ENCODE assay signal across 1 fruit fly cellular context in genomic region chrX:7004101-7004700, dm6.
TF ChIP-seq lines count a peak whose summit lies in the region.

No protein-coding gene starts in this region.

TF ChIP-seq in whole organism, embryonic, 481 proteins besides CTCF, POLR2A, EP300 and RAD21 (continued from another document and continues in another):
- TF ChIP-seq nmo (GFP tag; optimal IDR thresholded peaks at IDR 0.05; lab: Kevin White, UChicago) (peak; percentile 10), CG16815 (GFP tag; optimal IDR thresholded peaks at IDR 0.05; lab: Kevin White, UChicago) (peak; percentile 48), lab (GFP tag; optimal IDR thresholded peaks at IDR 0.05; lab: Kevin White, UChicago) (peak; percentile 88), ind (GFP tag; optimal IDR thresholded peaks at IDR 0.05; lab: Kevin White, UChicago) (peak; percentile 8), knrl (GFP tag; IDR thresholded peaks at IDR 0.05; lab: Robert Waterston, UW; ENCODE audit: partially characterized antibody) (no peak), gt (GFP tag; IDR thresholded peaks at IDR 0.05; lab: Robert Waterston, UW) (no peak), CG12744 (GFP tag; optimal IDR thresholded peaks at IDR 0.05; lab: Kevin White, UChicago) (peak; percentile 77), CG4328 (GFP tag; optimal IDR thresholded peaks at IDR 0.05; lab: Kevin White, UChicago) (peak; percentile 79), CG7987 (GFP tag; optimal IDR thresholded peaks at IDR 0.05; lab: Kevin White, UChicago) (peak; percentile 84), ci (GFP tag; IDR thresholded peaks at IDR 0.05; lab: Robert Waterston, UW) (peak; percentile 89), eve (GFP tag; optimal IDR thresholded peaks at IDR 0.05; lab: Kevin White, UChicago) (peak in 1 of 2 experiments; percentile 55), CG5953 (GFP tag; IDR thresholded peaks at IDR 0.05; lab: Robert Waterston, UW) (peak; percentile 68), Hr51 (GFP tag; optimal IDR thresholded peaks at IDR 0.05; lab: Kevin White, UChicago) (peak in 1 of 2 experiments; percentile 89), CG9817 (tag; optimal IDR thresholded peaks at IDR 0.05; lab: Kevin White, UChicago) (peak; percentile 44), pum (GFP tag; optimal IDR thresholded peaks at IDR 0.05; lab: Kevin White, UChicago) (peak; percentile 57), CG9797 (GFP tag; optimal IDR thresholded peaks at IDR 0.05; lab: Kevin White, UChicago) (peak; percentile 33), onecut (GFP tag; IDR thresholded peaks at IDR 0.05; lab: Robert Waterston, UW) (peak; percentile 83), hbn (GFP tag; IDR thresholded peaks at IDR 0.05; lab: Robert Waterston, UW; ENCODE audit: partially characterized antibody) (no peak), exex (tag; optimal IDR thresholded peaks at IDR 0.05; lab: Kevin White, UChicago) (peak; percentile 55), Spps (tag; optimal IDR thresholded peaks at IDR 0.05; lab: Kevin White, UChicago) (peak; percentile 86), dati (GFP tag; IDR thresholded peaks at IDR 0.05; lab: Robert Waterston, UW) (no peak), CG3838 (GFP tag; optimal IDR thresholded peaks at IDR 0.05; lab: Kevin White, UChicago) (peak; percentile 83), B-H1 (GFP tag; IDR thresholded peaks at IDR 0.05; lab: Robert Waterston, UW) (peak; percentile 52; the same call in 1 of the 3 replicates), tap (tag; optimal IDR thresholded peaks at IDR 0.05; lab: Kevin White, UChicago) (peak; percentile 69), odd (GFP tag; optimal IDR thresholded peaks at IDR 0.05; lab: Kevin White, UChicago) (peak; percentile 90), CG5245 (GFP tag; optimal IDR thresholded peaks at IDR 0.05; lab: Kevin White, UChicago) (peak; percentile 59), caup (GFP tag; optimal IDR thresholded peaks at IDR 0.05; lab: Kevin White, UChicago; ENCODE audit: severe bottlenecking) (peak; percentile 84), CG1832 (GFP tag; optimal IDR thresholded peaks at IDR 0.05; lab: Kevin White, UChicago) (no peak), Xrp1 (GFP tag; IDR thresholded peaks at IDR 0.05; lab: Robert Waterston, UW) (peak; percentile 92), CG2712 (tag; optimal IDR thresholded peaks at IDR 0.05; lab: Kevin White, UChicago) (peak; percentile 79), CG9876 (GFP tag; optimal IDR thresholded peaks at IDR 0.05; lab: Kevin White, UChicago) (peak; percentile 79), CG9727 (GFP tag; optimal IDR thresholded peaks at IDR 0.05; lab: Kevin White, UChicago) (peak; percentile 94), vnd (GFP tag; IDR thresholded peaks at IDR 0.05; lab: Robert Waterston, UW; ENCODE audit: partially characterized antibody) (no peak), CG10979 (tag; optimal IDR thresholded peaks at IDR 0.05; lab: Kevin White, UChicago) (peak; percentile 75), CG10274 (GFP tag; optimal IDR thresholded peaks at IDR 0.05; lab: Kevin White, UChicago) (peak; percentile 57), CG4730 (GFP tag; IDR thresholded peaks at IDR 0.05; lab: Robert Waterston, UW) (peak; percentile 59), bab2 (GFP tag; optimal IDR thresholded peaks at IDR 0.05; lab: Kevin White, UChicago) (peak; percentile 90), Sox100B (GFP tag; optimal IDR thresholded peaks at IDR 0.05; lab: Kevin White, UChicago) (peak; percentile 85), tio (GFP tag; optimal IDR thresholded peaks at IDR 0.05; lab: Kevin White, UChicago) (peak; percentile 88), ato (GFP tag; IDR thresholded peaks at IDR 0.05; lab: Robert Waterston, UW; ENCODE audit: partially characterized antibody) (no peak), CG2199 (GFP tag; IDR thresholded peaks at IDR 0.05; lab: Robert Waterston, UW) (peak; percentile 67; the same call in 1 of the 3 replicates), peb (GFP tag; IDR thresholded peaks at IDR 0.05; lab: Robert Waterston, UW) (peak; percentile 50; the same call in 1 of the 2 replicates), Atf3 (GFP tag; optimal IDR thresholded peaks at IDR 0.05; lab: Kevin White, UChicago) (peak; percentile 87), CG11560 (tag; IDR thresholded peaks at IDR 0.05; lab: Robert Waterston, UW) (no peak), H15 (GFP tag; IDR thresholded peaks at IDR 0.05; lab: Robert Waterston, UW) (peak; percentile 54; the same call in 1 of the 3 replicates), shn (GFP tag; optimal IDR thresholded peaks at IDR 0.05; lab: Kevin White, UChicago) (peak; percentile 80), Hmx (GFP tag; optimal IDR thresholded peaks at IDR 0.05; lab: Kevin White, UChicago) (no peak), CG4617 (GFP tag; optimal IDR thresholded peaks at IDR 0.05; lab: Kevin White, UChicago; ENCODE audit: borderline replicate concordance) (peak; percentile 58), dmrt11E (tag; optimal IDR thresholded peaks at IDR 0.05; lab: Kevin White, UChicago) (peak; percentile 90), Scr (GFP tag; IDR thresholded peaks at IDR 0.05; lab: Robert Waterston, UW; ENCODE audit: partially characterized antibody) (no peak), Side (GFP tag; optimal IDR thresholded peaks at IDR 0.05; lab: Kevin White, UChicago) (peak; percentile 90), BtbVII (GFP tag; optimal IDR thresholded peaks at IDR 0.05; lab: Kevin White, UChicago) (peak; percentile 84), Ets65A (GFP tag; lab: Kevin White, UChicago) (peak; percentile 65), Tbp (GFP tag; optimal IDR thresholded peaks at IDR 0.05; lab: Kevin White, UChicago) (no peak), chm (GFP tag; IDR thresholded peaks at IDR 0.05; lab: Robert Waterston, UW) (peak; percentile 96; the same call in 1 of the 2 replicates), slp2 (GFP tag; optimal IDR thresholded peaks at IDR 0.05; lab: Kevin White, UChicago) (peak; percentile 68), ara (GFP tag; IDR thresholded peaks at IDR 0.05; lab: Robert Waterston, UW) (peak; percentile 92), CG12391 (tag; optimal IDR thresholded peaks at IDR 0.05; lab: Kevin White, UChicago) (peak; percentile 67), CG2116 (GFP tag; optimal IDR thresholded peaks at IDR 0.05; lab: Kevin White, UChicago) (peak; percentile 72), CG10565 (GFP tag; optimal IDR thresholded peaks at IDR 0.05; lab: Kevin White, UChicago) (peak; percentile 44), CG14860 (GFP tag; IDR thresholded peaks at IDR 0.05; lab: Robert Waterston, UW; ENCODE audit: partially characterized antibody) (no peak), CG13287 (GFP tag; IDR thresholded peaks at IDR 0.05; lab: Robert Waterston, UW; ENCODE audit: partially characterized antibody) (no peak), NfI (GFP tag; optimal IDR thresholded peaks at IDR 0.05; lab: Kevin White, UChicago) (peak; percentile 30), CoRest (tag; optimal IDR thresholded peaks at IDR 0.05; lab: Kevin White, UChicago) (peak; percentile 78), CG15269 (tag; optimal IDR thresholded peaks at IDR 0.05; lab: Kevin White, UChicago) (peak; percentile 67), cato (GFP tag; optimal IDR thresholded peaks at IDR 0.05; lab: Kevin White, UChicago; ENCODE audit: borderline replicate concordance) (peak; percentile 51), bbx (GFP tag; IDR thresholded peaks at IDR 0.05; lab: Robert Waterston, UW; ENCODE audit: partially characterized antibody) (no peak), CG13123 (GFP tag; optimal IDR thresholded peaks at IDR 0.05; lab: Kevin White, UChicago) (peak; percentile 93), CG17829 (tag; optimal IDR thresholded peaks at IDR 0.05; lab: Kevin White, UChicago) (peak; percentile 76), CG6854 (GFP tag; optimal IDR thresholded peaks at IDR 0.05; lab: Kevin White, UChicago) (peak; percentile 65), dmrt99B (tag; optimal IDR thresholded peaks at IDR 0.05; lab: Kevin White, UChicago) (peak; percentile 58), CG10654 (GFP tag; optimal IDR thresholded peaks at IDR 0.05; lab: Kevin White, UChicago) (peak; percentile 76), CG12942 (GFP tag; optimal IDR thresholded peaks at IDR 0.05; lab: Kevin White, UChicago) (peak; percentile 84), lov (optimal IDR thresholded peaks at IDR 0.05; lab: Kevin White, UChicago) (no peak), lov (GFP tag; IDR thresholded peaks at IDR 0.05; lab: Robert Waterston, UW) (peak; percentile 91), CG8944 (GFP tag; optimal IDR thresholded peaks at IDR 0.05; lab: Kevin White, UChicago) (peak; percentile 86), chif (GFP tag; optimal IDR thresholded peaks at IDR 0.05; lab: Kevin White, UChicago) (peak; percentile 82 to 84), Ravus (GFP tag; IDR thresholded peaks at IDR 0.05; lab: Robert Waterston, UW) (no peak; the same call in 1 of the 2 replicates), Jarid2 (GFP tag; optimal IDR thresholded peaks at IDR 0.05; lab: Kevin White, UChicago) (peak; percentile 71), kni (GFP tag; optimal IDR thresholded peaks at IDR 0.05; lab: Kevin White, UChicago) (peak; percentile 99), dm (GFP tag; optimal IDR thresholded peaks at IDR 0.05; lab: Kevin White, UChicago) (peak; percentile 72), Rfx (GFP tag; IDR thresholded peaks at IDR 0.05; lab: Robert Waterston, UW) (peak; percentile 64), sob (GFP tag; IDR thresholded peaks at IDR 0.05; lab: Robert Waterston, UW) (peak; percentile 86), gce (GFP tag; IDR thresholded peaks at IDR 0.05; lab: Robert Waterston, UW) (peak; percentile 86), NFAT (GFP tag; IDR thresholded peaks at IDR 0.05; lab: Robert Waterston, UW) (no peak; the same call in 1 of the 2 replicates), CG14014 (GFP tag; IDR thresholded peaks at IDR 0.05; lab: Robert Waterston, UW) (peak; percentile 81; the same call in 1 of the 2 replicates), nerfin-1 (tag; optimal IDR thresholded peaks at IDR 0.05; lab: Kevin White, UChicago) (peak; percentile 83), crol (GFP tag; IDR thresholded peaks at IDR 0.05; lab: Robert Waterston, UW) (no peak), CG10431 (GFP tag; optimal IDR thresholded peaks at IDR 0.05; lab: Kevin White, UChicago) (peak; percentile 90), CG14441 (GFP tag; IDR thresholded peaks at IDR 0.05; lab: Robert Waterston, UW) (peak; percentile 53; the same call in 1 of the 2 replicates), CG13296 (GFP tag; optimal IDR thresholded peaks at IDR 0.05; lab: Kevin White, UChicago) (peak; percentile 67), tin (GFP tag; optimal IDR thresholded peaks at IDR 0.05; lab: Kevin White, UChicago) (peak; percentile 61), zf30C (GFP tag; optimal IDR thresholded peaks at IDR 0.05; lab: Kevin White, UChicago) (no peak), trh (GFP tag; optimal IDR thresholded peaks at IDR 0.05; lab: Kevin White, UChicago) (peak; percentile 83), CG6689 (GFP tag; IDR thresholded peaks at IDR 0.05; lab: Robert Waterston, UW) (peak; percentile 68), CG8089 (GFP tag; optimal IDR thresholded peaks at IDR 0.05; lab: Kevin White, UChicago) (peak; percentile 94), CG12769 (tag; optimal IDR thresholded peaks at IDR 0.05; lab: Kevin White, UChicago) (peak; percentile 75), org-1 (GFP tag; optimal IDR thresholded peaks at IDR 0.05; lab: Kevin White, UChicago) (peak; percentile 92), CG16813 (GFP tag; IDR thresholded peaks at IDR 0.05; lab: Robert Waterston, UW; ENCODE audit: partially characterized antibody) (no peak), CG1233 (GFP tag; optimal IDR thresholded peaks at IDR 0.05; lab: Kevin White, UChicago) (peak; percentile 91), Bdp1 (GFP tag; optimal IDR thresholded peaks at IDR 0.05; lab: Kevin White, UChicago) (peak; percentile 85), lmd (GFP tag; IDR thresholded peaks at IDR 0.05; lab: Robert Waterston, UW) (peak; percentile 29; the same call in 1 of the 2 replicates), MBD-R2 (GFP tag; IDR thresholded peaks at IDR 0.05; lab: Robert Waterston, UW) (peak; percentile 44; the same call in 1 of the 2 replicates), CG12219 (GFP tag; optimal IDR thresholded peaks at IDR 0.05; lab: Kevin White, UChicago) (peak; percentile 81), Ada2b (GFP tag; IDR thresholded peaks at IDR 0.05; lab: Robert Waterston, UW) (no peak), CG18011 (GFP tag; optimal IDR thresholded peaks at IDR 0.05; lab: Kevin White, UChicago) (peak; percentile 39), CG31365 (tag; optimal IDR thresholded peaks at IDR 0.05; lab: Kevin White, UChicago) (peak; percentile 77), CG14050 (GFP tag; IDR thresholded peaks at IDR 0.05; lab: Robert Waterston, UW) (peak; percentile 40; the same call in 1 of the 3 replicates), Lpt (GFP tag; optimal IDR thresholded peaks at IDR 0.05; lab: Kevin White, UChicago) (no peak), CG6765 (GFP tag; optimal IDR thresholded peaks at IDR 0.05; lab: Kevin White, UChicago) (peak; percentile 35), scrt (GFP tag; optimal IDR thresholded peaks at IDR 0.05; lab: Kevin White, UChicago) (peak; percentile 67), bowl (GFP tag; IDR thresholded peaks at IDR 0.05; lab: Robert Waterston, UW) (no peak), CG43689 (GFP tag; IDR thresholded peaks at IDR 0.05; lab: Robert Waterston, UW) (no peak), CG13894 (tag; optimal IDR thresholded peaks at IDR 0.05; lab: Kevin White, UChicago) (no peak), Asciz (GFP tag; optimal IDR thresholded peaks at IDR 0.05; lab: Kevin White, UChicago) (peak; percentile 94), gsb (GFP tag; IDR thresholded peaks at IDR 0.05; lab: Robert Waterston, UW) (peak; percentile 20; the same call in 1 of the 2 replicates), CG2678 (tag; optimal IDR thresholded peaks at IDR 0.05; lab: Kevin White, UChicago) (peak; percentile 88), lilli (GFP tag; optimal IDR thresholded peaks at IDR 0.05; lab: Kevin White, UChicago) (peak; percentile 58), ham (GFP tag; IDR thresholded peaks at IDR 0.05; lab: Robert Waterston, UW) (no peak; the same call in 1 of the 2 replicates), TFAM (GFP tag; optimal IDR thresholded peaks at IDR 0.05; lab: Kevin White, UChicago) (peak; percentile 64), pho (GFP tag; optimal IDR thresholded peaks at IDR 0.05; lab: Kevin White, UChicago) (peak; percentile 63), Oli (tag; optimal IDR thresholded peaks at IDR 0.05; lab: Kevin White, UChicago) (peak; percentile 39), CG6254 (GFP tag; optimal IDR thresholded peaks at IDR 0.05; lab: Kevin White, UChicago) (peak; percentile 83), HmgZ (tag; optimal IDR thresholded peaks at IDR 0.05; lab: Kevin White, UChicago) (peak; percentile 83), vfl (GFP tag; optimal IDR thresholded peaks at IDR 0.05; lab: Kevin White, UChicago) (peak; percentile 55), Bteb2 (GFP tag; optimal IDR thresholded peaks at IDR 0.05; lab: Kevin White, UChicago) (peak; percentile 57), h (optimal IDR thresholded peaks at IDR 0.05; lab: Kevin White, UChicago) (no peak), Awh (GFP tag; IDR thresholded peaks at IDR 0.05; lab: Robert Waterston, UW) (peak; percentile 90), ash1 (GFP tag; optimal IDR thresholded peaks at IDR 0.05; lab: Kevin White, UChicago) (peak; percentile 44)
